Worm (Caenorhabditis elegans) whole organism, L1 larva: ENCODE data around the gene brf-1.

Source experiments
- ceh-88 ChIP-seq: fragments of 200-800 bp; sonication (Bioruptor generic); IDR thresholded peaks from 2 replicates; pipeline ENCODE4 v1.3.6; 2022; ENCODE audit warnings: missing genetic modification characterization, missing compliant biosample characterization
- dpl-1 ChIP-seq, 3 experiments: fragments of 150-350 bp in 2 of 3; sonication (generic microtip) in 1 of 3; optimal IDR thresholded peaks; 2 replicates each; lab custom pipeline; 2014 to 2017; ENCODE audit warnings: missing biosample characterization in 3 of 3, missing genetic modification characterization in 3 of 3, missing genetic modification reagents in 3 of 3
- elt-2 ChIP-seq: sonication (generic microtip); optimal IDR thresholded peaks from 2 replicates; lab custom pipeline; 2016; ENCODE audit warnings: missing genetic modification characterization, mild to moderate bottlenecking, inconsistent platforms, missing compliant biosample characterization, missing genetic modification reagents
- fkh-10 ChIP-seq: sonication (generic microtip); optimal IDR thresholded peaks from 2 replicates; lab custom pipeline; 2017; ENCODE audit warnings: missing biosample characterization, missing genetic modification reagents, missing genetic modification characterization
- nhr-237 ChIP-seq: fragments of 150-350 bp; optimal IDR thresholded peaks from 2 replicates; lab custom pipeline; 2014; ENCODE audit warnings: missing biosample characterization, missing genetic modification characterization
- pqm-1 ChIP-seq: sonication (generic microtip); optimal IDR thresholded peaks from 3 replicates; lab custom pipeline; 2017; ENCODE audit warnings: missing biosample characterization, missing genetic modification characterization
- unc-86 ChIP-seq: sonication (generic microtip); optimal IDR thresholded peaks from 2 replicates; lab custom pipeline; 2016; ENCODE audit warnings: missing genetic modification characterization, missing compliant biosample characterization
- ztf-11 ChIP-seq, 2 experiments: sonication (generic microtip); optimal IDR thresholded peaks; 2 replicates each; lab custom pipeline; 2016 to 2017; ENCODE audit warnings: missing genetic modification characterization in 2 of 2, missing biosample characterization in 1 of 2, missing compliant biosample characterization in 1 of 2
- ztf-4 ChIP-seq: fragments of 150-350 bp; optimal IDR thresholded peaks from 2 replicates; lab custom pipeline; 2014; ENCODE audit warnings: missing biosample characterization, missing genetic modification characterization

ce11 chrII:7305558-7305957 lies at the start of gene brf-1:
- TF ChIP-seq ztf-11 (tag; optimal IDR thresholded peaks at IDR 0.05; lab: Kevin White, UChicago) (no peak), ztf-4 (tag; lab: Kevin White, UChicago) (no peak), pqm-1 (tag; lab: Kevin White, UChicago) (no peak), ceh-88 (no peak), nhr-237 (no peak), dpl-1 (GFP tag; optimal IDR thresholded peaks at IDR 0.05; lab: Kevin White, UChicago) (no peak), elt-2 (tag; lab: Kevin White, UChicago) (no peak), fkh-10 (GFP tag; lab: Kevin White, UChicago) (no peak), unc-86 (tag; lab: Kevin White, UChicago) (no peak)
